Fruit fly (Drosophila melanogaster) whole organism, embryonic: ENCODE data around the gene CG45544.

Experiments used
- Antp ChIP-seq: fragments of 200-800 bp; sonication (Bioruptor generic); optimal IDR thresholded peaks from 3 replicates; lab custom pipeline; 2016; ENCODE audit warnings: missing biosample characterization, missing genetic modification characterization
- Atf-2 ChIP-seq: fragments of 200-800 bp; sonication (Bioruptor generic); optimal IDR thresholded peaks from 2 replicates; lab custom pipeline; 2016; ENCODE audit warnings: missing biosample characterization, missing genetic modification characterization
- Awh ChIP-seq: fragments of 200-800 bp; sonication (Bioruptor generic); IDR thresholded peaks from 2 replicates; pipeline ENCODE4, ENCODE4 v1.3.6; 2022; ENCODE audit warnings: missing biosample characterization, missing genetic modification characterization
- Bteb2 ChIP-seq: fragments of 200-800 bp; sonication (Bioruptor generic); optimal IDR thresholded peaks from 2 replicates; lab custom pipeline; 2016; ENCODE audit warnings: missing biosample characterization, missing genetic modification characterization
- CG10959 ChIP-seq: fragments of 200-800 bp; sonication (Bioruptor generic); IDR thresholded peaks from 2 replicates; pipeline ENCODE4 v1.3.6; 2022; ENCODE audit warnings: missing biosample characterization, missing genetic modification characterization
- CG11695 ChIP-seq: fragments of 200-800 bp; sonication (Bioruptor generic); IDR thresholded peaks from 3 replicates; pipeline ENCODE4 v1.3.6; 2022; ENCODE audit warnings: missing biosample characterization, missing genetic modification characterization
- CG1233 ChIP-seq: fragments of 200-800 bp; sonication (Bioruptor generic); optimal IDR thresholded peaks from 4 replicates; lab custom pipeline; 2018; ENCODE audit warnings: missing biosample characterization, mild to moderate bottlenecking, missing genetic modification characterization
- CG12769 ChIP-seq: fragments of 200-800 bp; sonication (Bioruptor generic); optimal IDR thresholded peaks from 2 replicates; lab custom pipeline; 2019; ENCODE audit warnings: missing biosample characterization, mild to moderate bottlenecking, missing genetic modification characterization, moderate library complexity
- CG13894 ChIP-seq: fragments of 200-800 bp; sonication (Bioruptor generic); optimal IDR thresholded peaks from 3 replicates; lab custom pipeline; 2018; ENCODE audit warnings: missing biosample characterization, mild to moderate bottlenecking, missing genetic modification characterization, moderate library complexity
- CG14050 ChIP-seq: fragments of 200-800 bp; sonication (Bioruptor generic); IDR thresholded peaks from 3 replicates; pipeline ENCODE4 v1.3.6; 2022; ENCODE audit warnings: missing biosample characterization, missing genetic modification characterization
- CG14667 ChIP-seq: fragments of 200-800 bp; sonication (Bioruptor generic); IDR thresholded peaks from 2 replicates; pipeline ENCODE4 v1.3.6; 2022; ENCODE audit warnings: missing biosample characterization, missing genetic modification characterization
- CG15073 ChIP-seq: fragments of 200-800 bp; sonication (Bioruptor generic); optimal IDR thresholded peaks from 2 replicates; lab custom pipeline; 2016; ENCODE audit warnings: missing biosample characterization, missing genetic modification characterization
- CG2712 ChIP-seq: fragments of 200-800 bp; optimal IDR thresholded peaks from 3 replicates; lab custom pipeline; 2019; ENCODE audit warnings: missing biosample characterization, mild to moderate bottlenecking, missing genetic modification characterization, moderate library complexity
- CG33213 ChIP-seq: fragments of 200-800 bp; sonication (Bioruptor generic); optimal IDR thresholded peaks from 3 replicates; lab custom pipeline; 2016; ENCODE audit warnings: missing biosample characterization, missing genetic modification characterization
- CG3726 ChIP-seq: fragments of 200-800 bp; sonication (Bioruptor generic); IDR thresholded peaks from 3 replicates; pipeline ENCODE4, ENCODE4 v1.3.6; 2022; ENCODE audit warnings: missing biosample characterization, missing genetic modification characterization
- CG4282 ChIP-seq: fragments of 200-800 bp; sonication (Bioruptor generic); optimal IDR thresholded peaks from 2 replicates; lab custom pipeline; 2016; ENCODE audit warnings: missing biosample characterization, missing genetic modification characterization
- CG4404 ChIP-seq: fragments of 200-800 bp; sonication (Bioruptor generic); IDR thresholded peaks from 2 replicates; pipeline ENCODE4 v1.3.6; 2022; ENCODE audit warnings: missing biosample characterization, missing genetic modification characterization
- CG6175 ChIP-seq: fragments of 200-800 bp; sonication (Bioruptor generic); IDR thresholded peaks from 3 replicates; pipeline ENCODE4 v1.3.6; 2022; ENCODE audit warnings: missing biosample characterization, missing genetic modification characterization
- CG6683 ChIP-seq: fragments of 200-800 bp; sonication (Bioruptor generic); optimal IDR thresholded peaks from 2 replicates; lab custom pipeline; 2017; ENCODE audit warnings: missing biosample characterization, mild to moderate bottlenecking, missing genetic modification characterization, missing genetic modification reagents
- CG8478 ChIP-seq: fragments of >200 bp; optimal IDR thresholded peaks from 2 replicates; lab custom pipeline; 2018
- CG9609 ChIP-seq: fragments of 200-800 bp; sonication (Bioruptor generic); optimal IDR thresholded peaks from 3 replicates; lab custom pipeline; 2016; ENCODE audit warnings: missing biosample characterization, missing genetic modification characterization
- D19B ChIP-seq: fragments of 200-800 bp; sonication (Bioruptor generic); optimal IDR thresholded peaks from 2 replicates; lab custom pipeline; 2017; ENCODE audit warnings: missing biosample characterization, mild to moderate bottlenecking, missing genetic modification characterization
- Dek ChIP-seq: fragments of 200-800 bp; sonication (Bioruptor generic); optimal IDR thresholded peaks from 3 replicates; lab custom pipeline; 2019; ENCODE audit warnings: missing biosample characterization, mild to moderate bottlenecking, missing genetic modification characterization, moderate library complexity
- Dip2 ChIP-seq: fragments of 200-800 bp; sonication (Bioruptor generic); IDR thresholded peaks from 2 replicates; pipeline ENCODE4 v1.3.6; 2022; ENCODE audit warnings: missing biosample characterization, missing genetic modification characterization
- HLHmδ ChIP-seq: fragments of 200-800 bp; sonication (Bioruptor generic); optimal IDR thresholded peaks from 2 replicates; lab custom pipeline; 2018; ENCODE audit warnings: missing biosample characterization, mild to moderate bottlenecking, missing genetic modification characterization, moderate library complexity
- Hsf ChIP-seq: fragments of 200-800 bp; sonication (Bioruptor generic); optimal IDR thresholded peaks from 3 replicates; lab custom pipeline; 2016; ENCODE audit warnings: missing biosample characterization, missing genetic modification characterization
- Jarid2 ChIP-seq: fragments of 200-800 bp; sonication (Bioruptor generic); optimal IDR thresholded peaks from 3 replicates; lab custom pipeline; 2017; ENCODE audit warnings: mild to moderate bottlenecking, missing biosample characterization, missing genetic modification reagents, missing genetic modification characterization
- Myb ChIP-seq: fragments of 200-800 bp; sonication (Bioruptor generic); optimal IDR thresholded peaks from 2 replicates; lab custom pipeline; 2016; ENCODE audit warnings: missing biosample characterization, missing genetic modification characterization
- NC2α ChIP-seq: fragments of 200-800 bp; sonication (Bioruptor generic); optimal IDR thresholded peaks from 2 replicates; lab custom pipeline; 2016; ENCODE audit warnings: missing biosample characterization, missing genetic modification characterization
- PHDP ChIP-seq: fragments of 200-800 bp; sonication (Bioruptor generic); optimal IDR thresholded peaks from 3 replicates; lab custom pipeline; 2018; ENCODE audit warnings: missing biosample characterization, mild to moderate bottlenecking, missing genetic modification characterization, moderate library complexity
- Rfx ChIP-seq: fragments of 200-800 bp; sonication (Bioruptor generic); IDR thresholded peaks from 2 replicates; pipeline ENCODE4 v1.3.6; 2022; ENCODE audit warnings: missing biosample characterization, missing genetic modification characterization
- Side ChIP-seq: fragments of 200-800 bp; sonication (Bioruptor generic); optimal IDR thresholded peaks from 2 replicates; lab custom pipeline; 2016; ENCODE audit warnings: missing biosample characterization, missing genetic modification characterization
- ac ChIP-seq: fragments of 200-800 bp; sonication (Bioruptor generic); optimal IDR thresholded peaks from 3 replicates; lab custom pipeline; 2017; ENCODE audit warnings: missing biosample characterization, mild to moderate bottlenecking, missing genetic modification characterization
- ara ChIP-seq: fragments of 200-800 bp; sonication (Bioruptor generic); IDR thresholded peaks from 2 replicates; pipeline ENCODE4 v1.3.6; 2022; ENCODE audit warnings: missing biosample characterization, missing genetic modification characterization
- ash1 ChIP-seq: fragments of 200-800 bp; sonication (Bioruptor generic); optimal IDR thresholded peaks from 2 replicates; lab custom pipeline; 2018; ENCODE audit warnings: missing biosample characterization, mild to moderate bottlenecking, missing genetic modification characterization
- ato ChIP-seq: fragments of 200-800 bp; sonication (Bioruptor generic); IDR thresholded peaks from 2 replicates; pipeline ENCODE4 v1.3.6; 2022; ENCODE audit warnings: missing biosample characterization, missing genetic modification characterization; ENCODE audit not compliant: partially characterized antibody
- dmrt99B ChIP-seq: fragments of 200-800 bp; sonication (Bioruptor generic); optimal IDR thresholded peaks from 2 replicates; lab custom pipeline; 2018; ENCODE audit warnings: missing biosample characterization, mild to moderate bottlenecking, missing genetic modification characterization, moderate library complexity
- fd102C ChIP-seq: fragments of 200-800 bp; sonication (Bioruptor generic); optimal IDR thresholded peaks from 2 replicates; lab custom pipeline; 2018; ENCODE audit warnings: missing biosample characterization, mild to moderate bottlenecking, missing genetic modification characterization, moderate library complexity
- gfzf ChIP-seq: fragments of 200-800 bp; sonication (Bioruptor generic); optimal IDR thresholded peaks from 2 replicates; lab custom pipeline; 2016; ENCODE audit warnings: missing biosample characterization, mild to moderate bottlenecking, missing genetic modification characterization, moderate library complexity
- grn ChIP-seq: fragments of 200-800 bp; sonication (Bioruptor generic); optimal IDR thresholded peaks from 3 replicates; lab custom pipeline; 2017; ENCODE audit warnings: missing biosample characterization, missing genetic modification characterization
- gt ChIP-seq: fragments of 200-800 bp; sonication (Bioruptor generic); IDR thresholded peaks from 2 replicates; pipeline ENCODE4 v1.3.6; 2022; ENCODE audit warnings: missing biosample characterization, missing genetic modification characterization
- hth ChIP-seq: fragments of >200 bp; optimal IDR thresholded peaks from 2 replicates; lab custom pipeline; 2017; ENCODE audit warnings: inconsistent platforms
- knrl ChIP-seq: fragments of 200-800 bp; sonication (Bioruptor generic); IDR thresholded peaks from 3 replicates; pipeline ENCODE4 v1.3.6; 2022; ENCODE audit warnings: missing biosample characterization, missing genetic modification characterization; ENCODE audit not compliant: partially characterized antibody
- otp ChIP-seq: fragments of 200-800 bp; sonication (Bioruptor generic); IDR thresholded peaks from 3 replicates; pipeline ENCODE4, ENCODE4 v1.3.6; 2022; ENCODE audit warnings: missing biosample characterization, missing genetic modification characterization
- prd ChIP-seq, 3 experiments: fragments of >200 bp in 2 of 3; fragments of 200-800 bp in 1 of 3; sonication (Bioruptor generic) in 1 of 3; optimal IDR thresholded peaks in 2 of 3; IDR thresholded peaks in 1 of 3; 2 replicates in 2 of 3; 3 replicates in 1 of 3; pipeline versions ENCODE4 v1.3.6 to Lab custom; 2017 to 2022; ENCODE audit warnings: missing biosample characterization in 1 of 3, missing genetic modification characterization in 1 of 3
- row ChIP-seq: fragments of 200-800 bp; sonication (Bioruptor generic); IDR thresholded peaks from 3 replicates; pipeline ENCODE4 v1.3.6; 2022; ENCODE audit warnings: missing biosample characterization, missing genetic modification characterization
- run ChIP-seq: fragments of 200-800 bp; sonication (Bioruptor generic); optimal IDR thresholded peaks from 3 replicates; lab custom pipeline; 2018; ENCODE audit warnings: missing biosample characterization, mild to moderate bottlenecking, missing genetic modification characterization
- stc ChIP-seq: fragments of 200-800 bp; sonication (Bioruptor generic); IDR thresholded peaks from 2 replicates; pipeline ENCODE4 v1.3.6; 2022; ENCODE audit warnings: missing biosample characterization, missing genetic modification characterization
- tll ChIP-seq, 2 experiments: fragments of 200-800 bp in 1 of 2; fragments of >200 bp in 1 of 2; sonication (Bioruptor generic) in 1 of 2; optimal IDR thresholded peaks; 2 replicates each; lab custom pipeline; 2017 to 2019; ENCODE audit warnings: missing biosample characterization in 2 of 2, missing genetic modification characterization in 2 of 2, mild to moderate bottlenecking in 1 of 2, moderate library complexity in 1 of 2
- toy ChIP-seq: fragments of 200-800 bp; sonication (Bioruptor generic); IDR thresholded peaks from 2 replicates; pipeline ENCODE4 v1.3.6; 2022; ENCODE audit warnings: missing biosample characterization, missing genetic modification characterization
- wdn ChIP-seq: fragments of 200-800 bp; sonication (Bioruptor generic); IDR thresholded peaks from 2 replicates; pipeline ENCODE4 v1.3.6; 2022; ENCODE audit warnings: missing biosample characterization, missing genetic modification characterization
- z ChIP-seq: fragments of 200-800 bp; sonication (Bioruptor generic); IDR thresholded peaks from 3 replicates; pipeline ENCODE4 v1.3.6; 2022; ENCODE audit warnings: missing biosample characterization, missing genetic modification characterization

Gene CG45544

DNA sequence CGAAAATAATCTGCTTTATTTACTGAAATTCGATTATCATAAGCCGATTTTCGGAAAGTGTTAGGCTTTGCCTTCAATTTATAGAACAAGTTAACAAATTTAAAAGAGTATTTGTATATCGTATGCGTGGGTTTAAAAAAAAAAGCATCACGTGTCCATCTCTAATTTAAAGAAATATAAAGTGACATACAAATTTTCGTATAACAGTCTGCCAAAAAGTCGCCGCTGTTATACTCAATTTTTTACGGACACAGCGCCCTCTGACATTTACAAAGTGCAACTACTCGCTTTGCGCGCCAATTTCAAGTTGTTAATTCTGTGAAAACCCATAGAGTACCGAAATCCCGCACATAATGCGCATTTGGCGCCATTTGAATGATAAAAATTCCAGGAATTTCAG lies 4.9 kb upstream of the CG45544 start:
- TF ChIP-seq HLHmδ (GFP tag; lab: Kevin White, UChicago): no peak
- no peak for TF ChIP-seq z (GFP tag; lab: Robert Waterston, UW)
- TF ChIP-seq CG4282 (GFP tag; lab: Kevin White, UChicago): no peak
- TF ChIP-seq CG14667 (GFP tag; lab: Robert Waterston, UW): no peak
- TF ChIP-seq ara: no peak
- no peak for TF ChIP-seq Side (GFP tag; lab: Kevin White, UChicago)
- TF ChIP-seq knrl (GFP tag; lab: Robert Waterston, UW): peak; percentile 79
- TF ChIP-seq wdn: no peak
- no peak for TF ChIP-seq Awh (GFP tag; lab: Robert Waterston, UW)
- TF ChIP-seq CG6683 (GFP tag; lab: Kevin White, UChicago): no peak
- TF ChIP-seq CG10959: no peak
- peak; percentile 86 for TF ChIP-seq row
- TF ChIP-seq prd (optimal IDR thresholded peaks at IDR 0.05; lab: Kevin White, UChicago): no peak
- no peak for TF ChIP-seq prd (GFP tag; IDR thresholded peaks at IDR 0.05; lab: Robert Waterston, UW)
- TF ChIP-seq dmrt99B (tag; lab: Kevin White, UChicago): no peak
- TF ChIP-seq gfzf (GFP tag; lab: Kevin White, UChicago): peak; percentile 2
- no peak for TF ChIP-seq toy
- TF ChIP-seq NC2α (GFP tag; lab: Kevin White, UChicago): no peak
- TF ChIP-seq CG15073 (GFP tag; lab: Kevin White, UChicago): no peak
- no peak for TF ChIP-seq Atf-2
- TF ChIP-seq Rfx (GFP tag; lab: Robert Waterston, UW): peak; percentile 49
- 0 out of 2 replicates have a peak, but pooled peaks have one; percentile 53 for TF ChIP-seq ato
- TF ChIP-seq otp (GFP tag; lab: Robert Waterston, UW): no peak
- TF ChIP-seq CG11695 (GFP tag; lab: Robert Waterston, UW): 0 out of 3 replicates have a peak, but pooled peaks have one; percentile 10
- TF ChIP-seq tll (GFP tag; optimal IDR thresholded peaks at IDR 0.05; lab: Kevin White, UChicago): no peak
- no peak for TF ChIP-seq Dip2 (GFP tag; lab: Robert Waterston, UW)
- TF ChIP-seq Antp (GFP tag; lab: Kevin White, UChicago): peak; percentile 1
- TF ChIP-seq CG6175 (GFP tag; lab: Robert Waterston, UW): no peak
- TF ChIP-seq gt (GFP tag; lab: Robert Waterston, UW): no peak
- TF ChIP-seq CG12769 (tag; lab: Kevin White, UChicago): no peak
- no peak for TF ChIP-seq PHDP
- no peak for TF ChIP-seq D19B (GFP tag; lab: Kevin White, UChicago)
- peak; percentile 51 for TF ChIP-seq CG2712 (tag; lab: Kevin White, UChicago)
- TF ChIP-seq CG4404 (GFP tag; lab: Robert Waterston, UW): no peak
- no peak for TF ChIP-seq CG1233 (GFP tag; lab: Kevin White, UChicago)
- no peak for TF ChIP-seq CG14050 (GFP tag; lab: Robert Waterston, UW)
- no peak for TF ChIP-seq Myb (GFP tag; lab: Kevin White, UChicago)
- TF ChIP-seq ac: no peak
- TF ChIP-seq CG13894 (tag; lab: Kevin White, UChicago): no peak
- no peak for TF ChIP-seq CG9609
- TF ChIP-seq run: no peak
- no peak for TF ChIP-seq CG8478 (lab: Kevin White, UChicago)
- no peak for TF ChIP-seq grn (GFP tag; lab: Kevin White, UChicago)
- TF ChIP-seq Bteb2: peak; percentile 3
- no peak for TF ChIP-seq Jarid2 (GFP tag; lab: Kevin White, UChicago)
- no peak for TF ChIP-seq hth
- peak; percentile 12 for TF ChIP-seq CG33213 (GFP tag; lab: Kevin White, UChicago)
- TF ChIP-seq CG3726 (GFP tag; lab: Robert Waterston, UW): no peak
- no peak for TF ChIP-seq ash1
- no peak for TF ChIP-seq stc
- TF ChIP-seq fd102C (GFP tag; lab: Kevin White, UChicago): peak; percentile 1
- peak; percentile 13 for TF ChIP-seq Hsf (GFP tag; lab: Kevin White, UChicago)
- TF ChIP-seq Dek (tag; lab: Kevin White, UChicago): no peak
